Worm (Caenorhabditis elegans) whole organism, L1 larva: ENCODE data around the gene Y76B12C.6.
A peak's percentile ranks its signal among the peaks of the same experiment; 100 is the strongest.

Experiments
- C34B4.2 ChIP-seq: sonication (generic microtip); optimal IDR thresholded peaks from 2 replicates; lab custom pipeline; 2017; ENCODE audit warnings: mild to moderate bottlenecking, missing genetic modification characterization, missing compliant biosample characterization
- blmp-1 ChIP-seq: fragments of 150-350 bp; optimal IDR thresholded peaks from 2 replicates; lab custom pipeline; 2014; ENCODE audit warnings: missing biosample characterization, missing genetic modification characterization
- ceh-63 ChIP-seq: fragments of 200-800 bp; sonication (Bioruptor generic); optimal IDR thresholded peaks from 2 replicates; lab custom pipeline; 2018; ENCODE audit warnings: mild to moderate bottlenecking, missing genetic modification characterization, missing compliant biosample characterization
- ceh-88 ChIP-seq: fragments of 200-800 bp; sonication (Bioruptor generic); IDR thresholded peaks from 2 replicates; pipeline ENCODE4 v1.3.6; 2022; ENCODE audit warnings: missing genetic modification characterization, missing compliant biosample characterization
- ceh-90 ChIP-seq: sonication (generic microtip); optimal IDR thresholded peaks from 2 replicates; lab custom pipeline; 2016; ENCODE audit warnings: missing genetic modification characterization, missing compliant biosample characterization
- dpl-1 ChIP-seq, 3 experiments: fragments of 150-350 bp in 2 of 3; sonication (generic microtip) in 1 of 3; optimal IDR thresholded peaks; 2 replicates each; lab custom pipeline; 2014 to 2017; ENCODE audit warnings: missing biosample characterization in 3 of 3, missing genetic modification characterization in 3 of 3, missing genetic modification reagents in 3 of 3
- dsc-1 ChIP-seq: sonication (generic microtip); optimal IDR thresholded peaks from 2 replicates; lab custom pipeline; 2016; ENCODE audit warnings: mild to moderate bottlenecking, missing genetic modification characterization, missing compliant biosample characterization
- efl-1 ChIP-seq, 4 experiments: fragments of 150-350 bp; optimal IDR thresholded peaks in 3 of 4; peaks in 1 of 4; 1 replicate in 1 of 4; 2 replicates in 3 of 4; lab custom pipeline; 2014; ENCODE audit warnings: missing biosample characterization in 2 of 4, missing genetic modification characterization in 2 of 4, missing genetic modification reagents in 2 of 4
- efl-3 ChIP-seq: fragments of 200-800 bp; sonication (Bioruptor generic); optimal IDR thresholded peaks from 2 replicates; lab custom pipeline; 2018; ENCODE audit warnings: mild to moderate bottlenecking, missing genetic modification characterization, missing compliant biosample characterization
- egl-13 ChIP-seq: sonication (generic microtip); optimal IDR thresholded peaks from 2 replicates; lab custom pipeline; 2016; ENCODE audit warnings: missing genotype, missing genetic modification reagents, missing genetic modification characterization, missing compliant biosample characterization
- elt-3 ChIP-seq, 6 experiments: fragments of 150-350 bp in 1 of 6; sonication (generic microtip); optimal IDR thresholded peaks; 2 replicates each; lab custom pipeline; 2017 to 2018; ENCODE audit warnings: missing biosample characterization in 6 of 6, missing genetic modification characterization in 6 of 6, inconsistent platforms in 1 of 6
- ets-5 ChIP-seq: fragments of 200-800 bp; sonication (Bioruptor generic); IDR thresholded peaks from 2 replicates; pipeline ENCODE4 v1.3.6; 2022; ENCODE audit warnings: missing genetic modification characterization, missing compliant biosample characterization
- fkh-10 ChIP-seq: sonication (generic microtip); optimal IDR thresholded peaks from 2 replicates; lab custom pipeline; 2017; ENCODE audit warnings: missing biosample characterization, missing genetic modification reagents, missing genetic modification characterization
- fkh-4 ChIP-seq: sonication (generic microtip); optimal IDR thresholded peaks from 2 replicates; lab custom pipeline; 2016; ENCODE audit warnings: missing compliant biosample characterization, missing genetic modification characterization, borderline replicate concordance
- hlh-17 ChIP-seq: fragments of 200-800 bp; sonication (Bioruptor generic); optimal IDR thresholded peaks from 2 replicates; lab custom pipeline; 2018; ENCODE audit warnings: missing genetic modification characterization, mild to moderate bottlenecking, missing compliant biosample characterization, moderate library complexity, borderline replicate concordance
- hpl-2 ChIP-seq: fragments of 150-350 bp; optimal IDR thresholded peaks from 2 replicates; lab custom pipeline; 2014; ENCODE audit warnings: missing biosample characterization, missing genetic modification reagents, missing genetic modification characterization
- irx-1 ChIP-seq: sonication (generic microtip); optimal IDR thresholded peaks from 2 replicates; lab custom pipeline; 2016; ENCODE audit warnings: missing genetic modification characterization, missing compliant biosample characterization
- lin-13 ChIP-seq: fragments of 150-350 bp; optimal IDR thresholded peaks from 2 replicates; lab custom pipeline; 2014; ENCODE audit warnings: missing biosample characterization, missing genetic modification reagents, missing genetic modification characterization
- lin-15B ChIP-seq: fragments of 150-350 bp; sonication (generic microtip); optimal IDR thresholded peaks from 3 replicates; lab custom pipeline; 2014; ENCODE audit warnings: missing biosample characterization, missing genetic modification characterization
- lin-35 ChIP-seq, 2 experiments: fragments of 150-350 bp; optimal IDR thresholded peaks; 2 replicates each; lab custom pipeline; 2014; ENCODE audit warnings: missing biosample characterization in 2 of 2, missing genetic modification characterization in 2 of 2, missing genetic modification reagents in 2 of 2
- lin-39 ChIP-seq: fragments of 150-350 bp; optimal IDR thresholded peaks from 2 replicates; lab custom pipeline; 2014; ENCODE audit warnings: missing biosample characterization, missing genetic modification reagents, missing genetic modification characterization
- lir-3 ChIP-seq: sonication (generic microtip); optimal IDR thresholded peaks from 2 replicates; lab custom pipeline; 2016; ENCODE audit warnings: mild to moderate bottlenecking, missing genetic modification characterization, moderate library complexity, missing compliant biosample characterization; ENCODE audit not compliant: poor library complexity
- lsy-2 ChIP-seq, 2 experiments: fragments of 150-350 bp; optimal IDR thresholded peaks; 2 replicates each; lab custom pipeline; 2014; ENCODE audit warnings: missing biosample characterization in 2 of 2, missing genetic modification characterization in 2 of 2
- mab-9 ChIP-seq: fragments of 200-800 bp; sonication (Bioruptor generic); IDR thresholded peaks from 2 replicates; pipeline ENCODE4 v1.3.6; 2022; ENCODE audit warnings: missing genetic modification reagents, missing genetic modification characterization, missing compliant biosample characterization
- mep-1 ChIP-seq: fragments of 150-350 bp; optimal IDR thresholded peaks from 2 replicates; lab custom pipeline; 2014; ENCODE audit warnings: missing biosample characterization, missing genetic modification characterization
- nhr-11 ChIP-seq: fragments of 150-350 bp; optimal IDR thresholded peaks from 2 replicates; lab custom pipeline; 2014; ENCODE audit warnings: missing biosample characterization, missing genetic modification characterization
- nhr-19 ChIP-seq: fragments of 200-800 bp; sonication (Bioruptor generic); conservative IDR thresholded peaks from 2 replicates; pipeline ENCODE4 v1.3.6; 2022; ENCODE audit warnings: missing genetic modification characterization, missing compliant biosample characterization
- nhr-47 ChIP-seq: sonication (generic microtip); optimal IDR thresholded peaks from 2 replicates; lab custom pipeline; 2016; ENCODE audit warnings: mild to moderate bottlenecking, missing genetic modification characterization, moderate library complexity, missing compliant biosample characterization
- nhr-71 ChIP-seq: sonication (generic microtip); optimal IDR thresholded peaks from 2 replicates; lab custom pipeline; 2016; ENCODE audit warnings: mild to moderate bottlenecking, missing genetic modification characterization, moderate library complexity, missing compliant biosample characterization
- nhr-90 ChIP-seq: sonication (generic microtip); optimal IDR thresholded peaks from 2 replicates; lab custom pipeline; 2016; ENCODE audit warnings: mild to moderate bottlenecking, missing genetic modification characterization, missing compliant biosample characterization; ENCODE audit not compliant: poor library complexity
- pag-3 ChIP-seq: sonication (generic microtip); optimal IDR thresholded peaks from 2 replicates; lab custom pipeline; 2017; ENCODE audit warnings: missing genetic modification characterization, mild to moderate bottlenecking, missing compliant biosample characterization, antibody characterized with exemption, borderline replicate concordance; ENCODE audit not compliant: insufficient read depth
- pax-3 ChIP-seq: fragments of 200-800 bp; sonication (Bioruptor generic); optimal IDR thresholded peaks from 2 replicates; lab custom pipeline; 2018; ENCODE audit warnings: mild to moderate bottlenecking, missing genetic modification characterization, moderate library complexity, missing compliant biosample characterization
- skn-1 ChIP-seq: fragments of 150-350 bp; optimal IDR thresholded peaks from 2 replicates; lab custom pipeline; 2014; ENCODE audit warnings: missing biosample characterization, missing genetic modification characterization
- snpc-4 ChIP-seq: fragments of 150-350 bp; optimal IDR thresholded peaks from 2 replicates; lab custom pipeline; 2014; ENCODE audit warnings: missing biosample characterization, missing genetic modification characterization
- snu-23 ChIP-seq: sonication (generic microtip); optimal IDR thresholded peaks from 2 replicates; lab custom pipeline; 2016; ENCODE audit warnings: missing genetic modification characterization, missing compliant biosample characterization
- sox-4 ChIP-seq: sonication (generic microtip); optimal IDR thresholded peaks from 2 replicates; lab custom pipeline; 2016; ENCODE audit warnings: missing genetic modification characterization, missing compliant biosample characterization
- sptf-1 ChIP-seq: fragments of 150-350 bp; optimal IDR thresholded peaks from 2 replicates; lab custom pipeline; 2014; ENCODE audit warnings: missing biosample characterization, missing genetic modification characterization
- sup-37 ChIP-seq: fragments of 200-800 bp; sonication (Bioruptor generic); optimal IDR thresholded peaks from 2 replicates; lab custom pipeline; 2018; ENCODE audit warnings: mild to moderate bottlenecking, missing genetic modification characterization, missing compliant biosample characterization
- tbx-2 ChIP-seq: sonication (generic microtip); optimal IDR thresholded peaks from 2 replicates; lab custom pipeline; 2016; ENCODE audit warnings: missing genetic modification characterization, missing compliant biosample characterization
- tlp-1 ChIP-seq: fragments of 150-350 bp; optimal IDR thresholded peaks from 2 replicates; lab custom pipeline; 2014; ENCODE audit warnings: missing biosample characterization, missing genetic modification characterization
- unc-62 ChIP-seq: fragments of 150-350 bp; optimal IDR thresholded peaks from 2 replicates; lab custom pipeline; 2014; ENCODE audit warnings: missing biosample characterization, missing genetic modification reagents, missing genetic modification characterization
- unc-86 ChIP-seq: sonication (generic microtip); optimal IDR thresholded peaks from 2 replicates; lab custom pipeline; 2016; ENCODE audit warnings: missing genetic modification characterization, missing compliant biosample characterization
- unc-98 ChIP-seq: fragments of 200-800 bp; sonication (Bioruptor generic); IDR thresholded peaks from 2 replicates; pipeline ENCODE4 v1.3.6; 2022; ENCODE audit warnings: missing genetic modification characterization, missing compliant biosample characterization
- xbp-1 ChIP-seq: sonication (generic microtip); optimal IDR thresholded peaks from 2 replicates; lab custom pipeline; 2016; ENCODE audit warnings: missing genetic modification characterization, missing compliant biosample characterization
- zag-1 ChIP-seq: fragments of 150-350 bp; optimal IDR thresholded peaks from 2 replicates; lab custom pipeline; 2014; ENCODE audit warnings: missing biosample characterization, missing genetic modification characterization
- zip-4 ChIP-seq: fragments of 200-800 bp; sonication (Bioruptor generic); optimal IDR thresholded peaks from 2 replicates; lab custom pipeline; 2018; ENCODE audit warnings: mild to moderate bottlenecking, missing genetic modification characterization, moderate library complexity, missing compliant biosample characterization
- ztf-11 ChIP-seq, 2 experiments: sonication (generic microtip); optimal IDR thresholded peaks; 2 replicates each; lab custom pipeline; 2016 to 2017; ENCODE audit warnings: missing genetic modification characterization in 2 of 2, missing biosample characterization in 1 of 2, missing compliant biosample characterization in 1 of 2
- ztf-4 ChIP-seq: fragments of 150-350 bp; optimal IDR thresholded peaks from 2 replicates; lab custom pipeline; 2014; ENCODE audit warnings: missing biosample characterization, missing genetic modification characterization

Gene Y76B12C.6

DNA sequence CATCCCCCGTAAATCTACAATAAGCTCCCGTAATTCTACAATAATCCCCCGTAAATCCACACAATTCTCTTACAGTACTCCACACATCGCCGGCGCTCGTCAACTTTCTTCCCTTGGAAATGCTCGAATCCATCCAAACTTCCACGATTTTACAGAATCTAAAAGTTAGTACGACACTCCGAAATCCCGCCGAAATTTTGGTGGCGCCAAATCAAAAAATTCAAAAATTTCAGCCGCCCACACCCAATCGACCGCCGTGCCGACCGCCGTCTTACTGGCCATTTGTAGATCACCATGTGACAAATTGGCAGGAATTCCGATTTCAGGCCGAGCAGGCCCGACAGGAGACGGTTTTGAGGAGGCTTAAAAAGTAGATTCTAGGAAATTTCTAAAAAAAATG, 28.9 kb upstream of the Y76B12C.6 start:
- TF ChIP-seq dpl-1 (GFP tag; optimal IDR thresholded peaks at IDR 0.05; lab: Kevin White, UChicago) (peak in 1 of 3 experiments; percentile 29), efl-1 (optimal IDR thresholded peaks at IDR 0.05; lab: Kevin White, UChicago) (peak; percentile 9 to 54), efl-1 (GFP tag; optimal IDR thresholded peaks at IDR 0.05 in 1 of 2; lab: Kevin White, UChicago) (peak; percentile 13 to 94), tlp-1 (tag; lab: Kevin White, UChicago) (no peak), lin-35 (GFP tag; optimal IDR thresholded peaks at IDR 0.05; lab: Kevin White, UChicago) (peak in 1 of 2 experiments; percentile 6)
- TF ChIP-seq, all 84 proteins: peak for 3

DNA sequence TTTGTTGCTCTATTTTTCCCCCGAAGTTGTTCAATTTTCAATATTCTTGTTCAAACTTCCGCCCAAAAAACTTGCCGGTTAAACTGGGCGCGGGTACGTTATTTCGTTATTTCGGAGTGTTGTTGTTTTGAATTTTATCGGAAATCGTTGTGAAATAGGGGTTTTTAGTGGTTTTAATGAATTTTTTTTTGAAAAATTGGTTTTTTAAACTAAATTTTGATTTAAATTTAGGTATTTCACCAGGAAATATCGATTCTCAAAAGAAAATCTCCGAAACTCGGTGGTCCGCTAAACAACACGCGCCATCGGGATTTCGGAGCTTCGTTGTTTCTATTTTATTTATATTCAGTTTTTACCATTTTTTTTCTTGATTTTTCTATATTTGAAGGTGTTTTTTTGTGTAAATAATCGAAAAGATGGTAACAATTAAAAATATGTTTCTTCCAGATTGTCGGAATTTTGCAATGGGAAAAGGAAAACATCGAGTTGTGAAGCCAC, 28.0 kb upstream of the Y76B12C.6 start, which contains the start of gene F52C12.2:
F52C12.2 (plus strand) TSS at position 448 of the 498 bp plus-strand sequence.
- TF ChIP-seq nhr-90 (tag; lab: Kevin White, UChicago) (peak; percentile 80), efl-3 (GFP tag; lab: Kevin White, UChicago) (no peak), tbx-2 (peak; percentile 80), mep-1 (tag; lab: Kevin White, UChicago) (peak; percentile 58), dpl-1 (GFP tag; optimal IDR thresholded peaks at IDR 0.05; lab: Kevin White, UChicago) (peak; percentile 70 to 88 (median 84)), tlp-1 (tag; lab: Kevin White, UChicago) (no peak), pax-3 (peak; percentile 51), lin-13 (GFP tag; lab: Kevin White, UChicago) (no peak), mab-9 (GFP tag; lab: Robert Waterston, UW) (no peak), blmp-1 (tag; lab: Kevin White, UChicago) (peak; percentile 36), elt-3 (tag; optimal IDR thresholded peaks at IDR 0.05; lab: Kevin White, UChicago) (peak in 1 of 6 experiments; percentile 22), nhr-19 (peak; percentile 61), egl-13 (peak; percentile 71), ztf-11 (tag; optimal IDR thresholded peaks at IDR 0.05; lab: Kevin White, UChicago) (peak in 1 of 2 experiments; percentile 42), unc-62 (no peak), zag-1 (tag; lab: Kevin White, UChicago) (no peak), ceh-90 (tag; lab: Kevin White, UChicago) (no peak), skn-1 (tag; lab: Kevin White, UChicago) (no peak), lsy-2 (tag; optimal IDR thresholded peaks at IDR 0.05; lab: Kevin White, UChicago) (peak; percentile 69 to 80), sox-4 (tag; lab: Kevin White, UChicago) (peak; percentile 49), ceh-88 (GFP tag; lab: Robert Waterston, UW) (peak; percentile 47; the same call in 1 of the 2 replicates), unc-86 (peak; percentile 59), lir-3 (tag; lab: Kevin White, UChicago) (no peak), snpc-4 (tag; lab: Kevin White, UChicago) (no peak), zip-4 (GFP tag; lab: Kevin White, UChicago) (peak; percentile 56), nhr-71 (peak; percentile 86), nhr-47 (tag; lab: Kevin White, UChicago) (peak; percentile 87), nhr-11 (no peak), pag-3 (tag; lab: Kevin White, UChicago) (no peak), irx-1 (peak; percentile 67), sup-37 (GFP tag; lab: Kevin White, UChicago) (peak; percentile 18), hpl-2 (GFP tag; lab: Kevin White, UChicago) (no peak), snu-23 (GFP tag; lab: Kevin White, UChicago) (peak; percentile 82), ets-5 (no peak), unc-98 (GFP tag; lab: Robert Waterston, UW) (no peak), ceh-63 (GFP tag; lab: Kevin White, UChicago) (no peak), sptf-1 (tag; lab: Kevin White, UChicago) (no peak), fkh-4 (tag; lab: Kevin White, UChicago) (no peak), dsc-1 (peak; percentile 84), lin-35 (GFP tag; optimal IDR thresholded peaks at IDR 0.05; lab: Kevin White, UChicago) (peak; percentile 79 to 91), ztf-4 (no peak), C34B4.2 (tag; lab: Kevin White, UChicago) (no peak), lin-39 (tag; lab: Kevin White, UChicago) (peak; percentile 50), hlh-17 (GFP tag; lab: Kevin White, UChicago) (no peak), xbp-1 (tag; lab: Kevin White, UChicago) (peak; percentile 87), lin-15B (tag; lab: Kevin White, UChicago) (peak; percentile 47), fkh-10 (no peak)
